Fruit fly (Drosophila melanogaster): ENCODE results near the gene PolG1.

Gene PolG1

dm6 chr2L:13783264-13784154 is 44.1 kb downstream of the PolG1 start, which contains the start of gene Eato (continued):
- TF ChIP-seq ken (GFP tag; IDR thresholded peaks at IDR 0.05) (no peak), CG6791 (GFP tag; IDR thresholded peaks at IDR 0.05; ENCODE audit: partially characterized antibody) (peak; percentile 44; the same call in 2 of the 3 replicates), vvl (GFP tag; IDR thresholded peaks at IDR 0.05) (peak; percentile 45), CG2889 (GFP tag; IDR thresholded peaks at IDR 0.05) (no peak), trem (tag; optimal IDR thresholded peaks at IDR 0.05) (peak; percentile 1), sens (GFP tag) (peak; percentile 64), H2.0 (GFP tag; IDR thresholded peaks at IDR 0.05) (no peak), pum (GFP tag; optimal IDR thresholded peaks at IDR 0.05) (no peak), dati (GFP tag; IDR thresholded peaks at IDR 0.05) (no peak), Ravus (GFP tag; IDR thresholded peaks at IDR 0.05) (no peak), Atf-2 (GFP tag; optimal IDR thresholded peaks at IDR 0.05) (no peak), CG13287 (GFP tag; IDR thresholded peaks at IDR 0.05; ENCODE audit: partially characterized antibody) (peak; percentile 72), Hr3 (GFP tag; optimal IDR thresholded peaks at IDR 0.05) (peak; percentile 4), fd96Cb (tag; optimal IDR thresholded peaks at IDR 0.05) (no peak), C15 (GFP tag; IDR thresholded peaks at IDR 0.05) (no peak), CG13775 (GFP tag; optimal IDR thresholded peaks at IDR 0.05) (peak; percentile 58), CG14441 (GFP tag; IDR thresholded peaks at IDR 0.05) (peak; percentile 12; the same call in 1 of the 2 replicates), Meics (GFP tag; optimal IDR thresholded peaks at IDR 0.05) (no peak), ab (GFP tag; optimal IDR thresholded peaks at IDR 0.05) (no peak), CG14860 (GFP tag; IDR thresholded peaks at IDR 0.05; ENCODE audit: partially characterized antibody) (peak; percentile 28; the same call in 1 of the 3 replicates), sisA (GFP tag; IDR thresholded peaks at IDR 0.05) (no peak), nmo (GFP tag; optimal IDR thresholded peaks at IDR 0.05) (peak; percentile 25), Atf6 (GFP tag; IDR thresholded peaks at IDR 0.05) (no peak), CG32532 (GFP tag; IDR thresholded peaks at IDR 0.05) (peak; percentile 36; the same call in 1 of the 2 replicates), crc (GFP tag; optimal IDR thresholded peaks at IDR 0.05) (no peak), tin (GFP tag; optimal IDR thresholded peaks at IDR 0.05) (no peak), Side (GFP tag; optimal IDR thresholded peaks at IDR 0.05) (no peak), Scr (GFP tag; IDR thresholded peaks at IDR 0.05; ENCODE audit: partially characterized antibody) (peak; percentile 54), Sox100B (GFP tag; optimal IDR thresholded peaks at IDR 0.05) (no peak), CG13296 (GFP tag; optimal IDR thresholded peaks at IDR 0.05) (no peak), CG34422 (GFP tag; IDR thresholded peaks at IDR 0.05) (0 out of 3 replicates have a peak, but pooled peaks have one; percentile 26), Rx (GFP tag; IDR thresholded peaks at IDR 0.05) (0 out of 2 replicates have a peak, but pooled peaks have one; percentile 8), Chrac-16 (GFP tag; optimal IDR thresholded peaks at IDR 0.05) (peak; percentile 0), stwl (tag; optimal IDR thresholded peaks at IDR 0.05) (peak; percentile 40), chn (GFP tag; optimal IDR thresholded peaks at IDR 0.05) (no peak), CG12744 (GFP tag; optimal IDR thresholded peaks at IDR 0.05) (no peak), CG12391 (tag; optimal IDR thresholded peaks at IDR 0.05) (peak; percentile 17), CG1529 (GFP tag; optimal IDR thresholded peaks at IDR 0.05) (no peak), crol (GFP tag; IDR thresholded peaks at IDR 0.05) (no peak), pzg (GFP tag; optimal IDR thresholded peaks at IDR 0.05) (peak; percentile 20), emc (GFP tag; optimal IDR thresholded peaks at IDR 0.05) (no peak), kah (GFP tag; optimal IDR thresholded peaks at IDR 0.05) (no peak), CG10321 (GFP tag; IDR thresholded peaks at IDR 0.05) (no peak), lilli (GFP tag; optimal IDR thresholded peaks at IDR 0.05) (peak; percentile 42), Trl (optimal IDR thresholded peaks at IDR 0.05) (no peak), Trl (GFP tag; optimal IDR thresholded peaks at IDR 0.05) (no peak), lmd (GFP tag; IDR thresholded peaks at IDR 0.05) (0 out of 2 replicates have a peak, but pooled peaks have one; percentile 13), oc (tag; optimal IDR thresholded peaks at IDR 0.05) (no peak), CG30403 (GFP tag; optimal IDR thresholded peaks at IDR 0.05) (peak; percentile 7), toy (GFP tag; IDR thresholded peaks at IDR 0.05) (no peak)

Data from whole organism, embryonic.